Fruit fly (Drosophila melanogaster) whole organism, prepupa: ENCODE results near the gene CG9733.

Source experiments
- CG10669 ChIP-seq: fragments of 200-800 bp; sonication (Bioruptor generic); optimal IDR thresholded peaks from 3 replicates; lab custom pipeline; 2018; ENCODE audit warnings: missing biosample characterization, mild to moderate bottlenecking, missing genetic modification characterization, moderate library complexity
- CG11294 ChIP-seq: fragments of 200-800 bp; sonication (Bioruptor generic); IDR thresholded peaks from 2 replicates; pipeline ENCODE4 v1.3.6; 2022; ENCODE audit warnings: missing biosample characterization, missing genetic modification characterization
- CG3919 ChIP-seq: fragments of 200-800 bp; sonication (Bioruptor generic); optimal IDR thresholded peaks from 3 replicates; lab custom pipeline; 2016; ENCODE audit warnings: missing biosample characterization, missing genetic modification characterization
- CG6163 ChIP-seq: fragments of 200-800 bp; sonication (Bioruptor generic); IDR thresholded peaks from 3 replicates; pipeline ENCODE4 v1.3.6; 2022; ENCODE audit warnings: missing biosample characterization, missing genetic modification characterization
- Gug ChIP-seq: fragments of 200-800 bp; sonication (Bioruptor generic); IDR thresholded peaks from 2 replicates; pipeline ENCODE4 v1.3.6; 2022; ENCODE audit warnings: missing biosample characterization, missing genetic modification characterization
- Sox102F ChIP-seq: fragments of 200-800 bp; sonication (Bioruptor generic); optimal IDR thresholded peaks from 2 replicates; lab custom pipeline; 2016; ENCODE audit warnings: missing biosample characterization, mild to moderate bottlenecking, missing genetic modification characterization
- acj6 ChIP-seq: fragments of 200-800 bp; sonication (Bioruptor generic); optimal IDR thresholded peaks from 3 replicates; lab custom pipeline; 2016; ENCODE audit warnings: missing biosample characterization, missing genetic modification characterization
- fkh ChIP-seq: fragments of 200-800 bp; sonication (Bioruptor generic); optimal IDR thresholded peaks from 3 replicates; lab custom pipeline; 2017; ENCODE audit warnings: missing biosample characterization, mild to moderate bottlenecking, missing genetic modification characterization, moderate library complexity
- topi ChIP-seq: fragments of 200-800 bp; sonication (Bioruptor generic); optimal IDR thresholded peaks from 3 replicates; lab custom pipeline; 2016; ENCODE audit warnings: missing biosample characterization, missing genetic modification characterization
- vri ChIP-seq: fragments of 200-800 bp; sonication (Bioruptor generic); optimal IDR thresholded peaks from 3 replicates; lab custom pipeline; 2016; ENCODE audit warnings: missing biosample characterization, mild to moderate bottlenecking, missing genetic modification characterization

dm6 chr3R:30250496-30250978 is 4.0 kb upstream of the CG9733 start, which contains the start of gene CG9682:
- TF ChIP-seq vri (no peak), CG3919 (GFP tag; lab: Kevin White, UChicago) (no peak), Sox102F (no peak), topi (GFP tag; lab: Kevin White, UChicago) (no peak), CG6163 (no peak), CG11294 (GFP tag; lab: Robert Waterston, UW) (no peak), fkh (GFP tag; lab: Kevin White, UChicago) (no peak), acj6 (no peak), CG10669 (GFP tag; lab: Kevin White, UChicago) (no peak), Gug (GFP tag; lab: Robert Waterston, UW) (no peak)
